Worm (Caenorhabditis elegans): ENCODE measurements around the gene B0281.5.
"Not testable (repeated sequence)": the region's sequence is repeated elsewhere in the genome, so short reads cannot be mapped to it uniquely, and the experiment has no call there.

B0281.5 gene

ce11 chrII:2305507-2305906 lies 4.7 kb upstream of the B0281.5 start:
- TF ChIP-seq unc-62 (GFP tag; optimal IDR thresholded peaks at IDR 0.05) = no peak

DNA sequence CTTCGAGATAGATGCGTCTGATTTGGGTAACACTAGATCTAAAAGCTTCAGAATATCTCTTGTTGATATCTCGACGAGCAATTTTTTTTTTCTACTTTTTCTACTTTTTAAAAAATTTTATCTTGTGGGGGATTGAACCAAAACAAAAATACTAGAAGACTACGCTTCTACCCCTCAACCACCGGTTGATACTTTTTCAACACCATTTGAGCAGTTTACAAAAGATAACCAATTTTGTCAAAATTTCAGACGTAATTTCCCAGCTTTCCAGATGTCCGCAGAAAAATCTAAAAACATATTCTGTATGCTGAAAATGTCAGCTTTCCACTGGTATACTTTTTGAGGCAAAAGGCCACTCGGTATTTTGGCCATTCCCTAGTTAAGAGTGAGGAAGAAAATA lies 3.8 kb upstream of the B0281.5 start:
- TF ChIP-seq unc-62 (GFP tag; optimal IDR thresholded peaks at IDR 0.05) = no peak

DNA sequence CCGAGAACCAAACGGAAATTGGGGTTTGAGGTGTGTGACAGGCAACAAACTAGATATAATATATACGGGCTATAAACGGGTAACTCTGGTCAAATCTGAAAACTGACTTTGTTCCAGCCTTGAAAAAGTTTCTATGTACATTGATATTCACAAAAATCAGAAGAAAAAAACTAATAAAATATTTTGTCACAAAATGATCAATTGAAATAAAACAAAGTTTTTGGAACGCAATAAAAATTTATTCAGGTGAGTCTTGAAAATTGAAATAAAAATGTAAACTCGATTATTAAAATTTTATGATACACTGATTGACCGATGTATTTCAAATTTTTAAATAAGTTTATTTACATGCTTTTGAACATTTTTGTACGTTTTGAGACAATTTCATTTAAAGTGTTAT lies 1.6 kb upstream of the B0281.5 start, which contains the start of gene B0281.6:
Gene B0281.6, minus strand, starts transcription at position 101 of the 400 bp plus-strand sequence.
- TF ChIP-seq unc-62 (GFP tag; optimal IDR thresholded peaks at IDR 0.05) = no peak

ce11 chrII:2298742-2299141 lies 2.0 kb downstream of the B0281.5 start, which contains the start of gene B0281.4:
TSS of gene B0281.4 (minus strand) at chrII:2298842.
- no peak for TF ChIP-seq unc-62 (GFP tag; optimal IDR thresholded peaks at IDR 0.05)

ce11 chrII:2295817-2296315 lies 4.9 kb downstream of the B0281.5 start, which contains the start of gene fbxc-25:
TSS of gene fbxc-25 (minus strand) at chrII:2296265.
- no peak for TF ChIP-seq unc-62 (GFP tag; optimal IDR thresholded peaks at IDR 0.05)

DNA sequence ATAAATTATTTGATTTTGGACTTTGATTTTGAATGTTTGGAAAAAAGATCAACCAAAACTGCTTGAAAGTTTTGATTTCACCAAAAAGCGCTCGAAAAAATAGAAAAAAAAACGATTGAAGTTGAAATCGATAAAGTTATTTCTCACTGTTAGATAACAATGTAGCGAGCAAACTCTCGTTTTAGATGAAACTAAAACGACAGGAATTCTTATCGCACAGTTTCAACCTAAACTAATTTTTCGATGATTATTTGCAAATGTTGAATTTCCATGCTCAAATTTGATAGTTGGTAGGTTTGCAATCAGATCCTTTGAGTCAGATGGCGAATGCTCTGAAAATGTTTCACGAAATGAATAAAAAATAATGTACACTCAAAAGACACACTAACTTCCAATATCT lies 8.2 kb downstream of the B0281.5 start:
- no peak for TF ChIP-seq unc-62 (GFP tag; optimal IDR thresholded peaks at IDR 0.05)

- TF ChIP-seq unc-62 (GFP tag; optimal IDR thresholded peaks at IDR 0.05) = no peak
Observed at ce11 chrII:2292027-2292426, 8.7 kb downstream of the B0281.5 start, which contains the start of gene K09F6.7. TSS of gene K09F6.7 (minus strand) at chrII:2292127.

DNA sequence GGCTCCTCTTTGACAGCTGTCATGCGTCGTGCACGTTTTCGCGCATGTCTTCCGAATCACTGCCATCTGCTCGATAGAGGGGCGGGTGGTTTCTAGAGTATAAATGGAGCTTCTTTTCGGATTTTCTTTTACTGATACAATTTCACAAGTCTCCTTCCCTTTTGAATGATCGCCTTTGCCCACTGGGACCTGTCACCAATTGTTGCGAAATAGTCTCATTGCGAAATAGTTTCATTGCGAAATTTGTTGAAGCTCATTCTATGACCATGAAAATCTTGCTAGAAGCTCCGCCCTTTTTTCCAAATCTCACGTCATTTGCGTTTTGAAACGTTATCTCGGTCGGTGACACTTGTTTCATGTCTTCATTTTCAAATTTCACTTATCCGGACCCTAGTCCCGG lies 11.3 kb downstream of the B0281.5 start:
- TF ChIP-seq unc-62 (GFP tag; optimal IDR thresholded peaks at IDR 0.05) = no peak

- no peak for TF ChIP-seq unc-62 (GFP tag; optimal IDR thresholded peaks at IDR 0.05)
Observed at ce11 chrII:2288798-2289197, 12.0 kb downstream of the B0281.5 start, which contains the start of the genes K09F6.10 and K09F6.13. TSS of gene K09F6.10 (minus strand) at chrII:2288883. TSS of gene K09F6.13 (plus strand) at chrII:2289114.

- no peak for TF ChIP-seq unc-62 (GFP tag; optimal IDR thresholded peaks at IDR 0.05)
Observed at ce11 chrII:2284703-2285102, 16.1 kb downstream of the B0281.5 start.

DNA sequence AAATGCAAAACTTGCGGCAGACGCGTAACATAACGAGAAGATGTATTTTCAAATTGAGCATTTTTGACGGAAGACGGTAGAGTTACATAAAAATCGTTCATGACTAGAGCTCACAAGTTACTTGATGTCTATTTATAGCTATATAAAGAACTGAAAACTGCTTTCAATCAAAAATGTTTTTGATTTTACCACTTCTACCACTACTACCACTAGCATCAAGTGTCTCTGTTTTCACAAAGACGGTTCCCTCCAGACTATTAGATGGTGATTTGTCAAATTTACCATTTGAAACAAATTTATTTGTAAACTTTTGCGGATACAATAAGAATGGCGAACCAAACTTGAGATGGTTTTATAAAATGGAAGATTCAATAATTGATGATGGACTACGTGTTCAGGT lies 18.2 kb downstream of the B0281.5 start, which contains the start of gene K09F6.9:
Gene K09F6.9, minus strand, starts transcription at position 101 of the 400 bp plus-strand sequence.
- TF ChIP-seq unc-62 (GFP tag; optimal IDR thresholded peaks at IDR 0.05) = not testable (repeated sequence)

ce11 chrII:2279839-2280238 lies 20.9 kb downstream of the B0281.5 start, which contains the start of gene K09F6.11:
TSS of gene K09F6.11 (plus strand) at chrII:2280139.
- no peak for TF ChIP-seq unc-62 (GFP tag; optimal IDR thresholded peaks at IDR 0.05)

- no peak for TF ChIP-seq unc-62 (GFP tag; optimal IDR thresholded peaks at IDR 0.05)
Observed at ce11 chrII:2279263-2279662, 21.5 kb downstream of the B0281.5 start, which contains the start of gene K09F6.6. TSS of gene K09F6.6 (minus strand) at chrII:2279305.

ce11 chrII:2277418-2277817 lies 23.3 kb downstream of the B0281.5 start, which contains the start of gene K09F6.15:
TSS of gene K09F6.15 (minus strand) at chrII:2277518.
- TF ChIP-seq unc-62 (GFP tag; optimal IDR thresholded peaks at IDR 0.05) = no peak

DNA sequence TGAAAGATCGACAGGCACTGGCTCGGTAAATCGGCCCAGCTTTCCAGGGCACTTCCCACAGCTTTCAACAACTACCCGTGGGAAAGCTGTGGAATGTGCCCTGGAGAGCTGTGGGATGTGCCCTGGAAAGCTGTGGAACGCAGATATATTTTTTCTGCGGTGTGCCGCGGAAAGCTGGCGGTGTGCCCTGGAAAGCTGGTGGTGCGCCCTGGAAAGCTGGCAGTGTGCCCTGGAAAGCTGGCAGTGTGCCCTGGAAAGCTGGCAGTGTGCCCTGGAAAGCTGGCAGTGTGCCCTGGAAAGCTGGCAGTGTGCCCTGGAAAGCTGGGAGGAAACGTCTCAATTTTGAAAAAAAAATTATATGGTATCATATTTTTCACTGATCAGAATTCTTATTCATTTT lies 27.0 kb downstream of the B0281.5 start:
- no peak for TF ChIP-seq unc-62 (GFP tag; optimal IDR thresholded peaks at IDR 0.05)

ce11 chrII:2254861-2255260 lies 45.9 kb downstream of the B0281.5 start, which contains the start of gene K09F6.3:
TSS of gene K09F6.3 (plus strand) at chrII:2255161.
- TF ChIP-seq unc-62 (GFP tag; optimal IDR thresholded peaks at IDR 0.05) = not testable (repeated sequence)

DNA sequence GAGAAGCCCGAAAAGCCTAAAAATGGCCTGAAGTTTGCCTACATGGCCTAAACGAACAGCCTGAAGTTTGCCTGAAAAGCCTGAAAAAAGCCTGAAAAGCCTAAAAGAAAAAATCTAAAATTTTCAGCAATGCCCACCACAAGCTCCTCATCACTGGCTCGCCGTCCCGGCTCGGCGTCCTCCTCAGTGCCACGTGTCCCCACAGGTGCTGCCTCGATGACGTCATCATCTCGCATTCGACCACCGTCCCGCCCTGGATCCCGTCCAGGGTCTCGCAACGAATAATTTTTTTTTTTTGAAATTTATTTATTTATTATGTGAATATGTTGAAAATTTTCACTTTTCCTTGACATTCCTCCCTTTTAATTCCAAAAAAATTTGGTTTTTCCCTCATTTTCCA lies 47.1 kb downstream of the B0281.5 start:
- TF ChIP-seq unc-62 (GFP tag; optimal IDR thresholded peaks at IDR 0.05) = no peak

Measured in whole organism, dauer.